Worm (Caenorhabditis elegans): ENCODE measurements around the gene ZK829.1.

DNA sequence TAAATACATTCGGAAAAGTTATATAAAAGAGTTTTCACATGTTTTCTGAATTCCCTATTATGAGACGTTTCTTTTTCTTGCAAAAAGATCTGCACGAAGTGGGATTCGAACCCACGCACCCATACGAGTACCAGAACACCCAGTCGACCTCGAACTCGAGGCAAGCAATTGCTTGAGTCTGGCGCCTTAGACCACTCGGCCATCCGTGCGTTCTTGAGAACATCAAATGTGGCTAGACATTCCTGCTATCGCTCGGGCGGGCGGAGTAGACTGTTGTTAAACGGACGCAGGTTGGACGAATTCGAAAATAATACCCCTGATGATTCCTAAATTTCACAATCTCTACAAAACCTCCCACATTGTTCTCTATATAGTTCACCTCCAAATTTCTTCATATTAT lies 13.8 kb downstream of the ZK829.1 start:
- 0 out of 2 replicates have a peak, but pooled peaks have one; percentile 74 for TF ChIP-seq sea-1 (GFP tag; conservative IDR thresholded peaks at IDR 0.05)
- no peak for TF ChIP-seq ama-1 (optimal IDR thresholded peaks at IDR 0.05)
- no peak for TF ChIP-seq ets-7 (tag; optimal IDR thresholded peaks at IDR 0.05)
- peak; percentile 48 for TF ChIP-seq aly-1 (tag; optimal IDR thresholded peaks at IDR 0.05)
- TF ChIP-seq scrt-1 (GFP tag; IDR thresholded peaks at IDR 0.05), result peak; percentile 81
- TF ChIP-seq flt-1 (GFP tag; IDR thresholded peaks at IDR 0.05), result peak; percentile 84
